Worm (Caenorhabditis elegans): ENCODE measurements around the gene lntl-1.

ce11 chrIV:5834182-5834581 is 27.3 kb upstream of the lntl-1 start:
- no peak for TF ChIP-seq tbx-2 (tag; optimal IDR thresholded peaks at IDR 0.05)
- no peak for TF ChIP-seq nhr-90 (tag; optimal IDR thresholded peaks at IDR 0.05; ENCODE audit: poor library complexity)
- no peak for TF ChIP-seq lsy-2 (tag; optimal IDR thresholded peaks at IDR 0.05)
- no peak for TF ChIP-seq fkh-8 (tag; optimal IDR thresholded peaks at IDR 0.05)

Data from whole organism, L1 larva.